Worm (Caenorhabditis elegans): ENCODE data around the gene pot-1.

The pot-1 gene

DNA sequence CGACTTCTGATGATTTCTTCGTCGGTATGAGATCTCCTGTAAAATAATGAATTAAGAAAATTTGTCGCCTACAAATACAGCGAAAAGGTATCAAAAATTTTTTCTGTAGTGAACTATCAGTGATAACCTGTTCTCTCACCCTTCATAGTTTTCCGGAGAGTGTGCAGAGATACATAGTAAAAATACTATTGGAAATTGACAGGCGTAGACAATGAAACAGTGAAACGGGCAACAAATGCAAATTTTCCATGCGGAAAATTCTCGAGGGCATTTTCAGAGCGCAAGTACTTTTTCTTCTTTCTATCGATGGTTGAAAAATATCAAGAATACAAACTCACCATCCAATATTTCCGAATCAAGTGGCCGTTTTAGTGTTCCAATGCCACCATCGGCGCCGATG lies 46.3 kb downstream of the pot-1 start:
- TF ChIP-seq sem-2 (GFP tag; optimal IDR thresholded peaks at IDR 0.05) (no peak), elt-1 (tag; optimal IDR thresholded peaks at IDR 0.05; ENCODE audit: borderline replicate concordance, insufficient read depth) (no peak), ham-2 (GFP tag; optimal IDR thresholded peaks at IDR 0.05) (no peak), nhr-2 (tag; optimal IDR thresholded peaks at IDR 0.05) (no peak), mls-2 (tag; optimal IDR thresholded peaks at IDR 0.05) (no peak), zip-8 (tag; optimal IDR thresholded peaks at IDR 0.05) (no peak), sptf-1 (tag; optimal IDR thresholded peaks at IDR 0.05) (no peak), flh-1 (GFP tag; optimal IDR thresholded peaks at IDR 0.05) (no peak), tbx-8 (GFP tag; optimal IDR thresholded peaks at IDR 0.05) (no peak), bed-3 (GFP tag; optimal IDR thresholded peaks at IDR 0.05) (no peak), snpc-4 (tag; optimal IDR thresholded peaks at IDR 0.05) (no peak), cnd-1 (tag; optimal IDR thresholded peaks at IDR 0.05) (no peak), mep-1 (tag; optimal IDR thresholded peaks at IDR 0.05) (no peak)

DNA sequence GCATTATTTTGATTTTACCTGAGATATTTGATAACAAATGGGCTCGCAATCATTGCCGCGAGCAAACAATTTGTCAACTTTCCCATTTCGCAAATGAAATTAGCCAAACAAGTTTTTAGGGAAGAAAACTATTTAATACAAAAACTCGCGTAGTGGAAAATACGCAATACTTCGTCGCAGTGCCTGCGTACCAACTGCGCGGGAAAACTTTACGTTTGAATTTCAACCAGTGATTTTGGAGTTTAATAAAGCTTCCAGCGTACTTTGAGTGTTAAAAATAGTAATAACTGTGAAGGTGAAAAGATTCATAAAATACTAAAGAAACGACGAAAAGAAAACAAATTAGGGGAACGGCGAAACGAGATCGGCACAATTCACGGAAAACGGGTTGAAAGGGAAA lies 48.6 kb downstream of the pot-1 start, which contains the start of gene tofu-7:
TSS of gene tofu-7 (minus strand) at position 111 of the 400 bp plus-strand sequence.
- TF ChIP-seq lin-13 (tag; optimal IDR thresholded peaks at IDR 0.05) (no peak), zip-8 (tag; optimal IDR thresholded peaks at IDR 0.05) (no peak), sptf-1 (tag; optimal IDR thresholded peaks at IDR 0.05) (no peak), sem-2 (GFP tag; optimal IDR thresholded peaks at IDR 0.05) (no peak), ceh-43 (GFP tag; optimal IDR thresholded peaks at IDR 0.05) (no peak), hlh-1 (tag; optimal IDR thresholded peaks at IDR 0.05) (no peak), unc-120 (tag; optimal IDR thresholded peaks at IDR 0.05; ENCODE audit: poor library complexity, severe bottlenecking) (no peak), elt-1 (tag; optimal IDR thresholded peaks at IDR 0.05; ENCODE audit: borderline replicate concordance, insufficient read depth) (no peak), bed-3 (GFP tag; optimal IDR thresholded peaks at IDR 0.05) (no peak), unc-62 (GFP tag; optimal IDR thresholded peaks at IDR 0.05) (no peak), ztf-11 (tag; optimal IDR thresholded peaks at IDR 0.05) (no peak), mep-1 (tag; optimal IDR thresholded peaks at IDR 0.05) (no peak), nhr-12 (tag; optimal IDR thresholded peaks at IDR 0.05) (no peak), tbx-8 (GFP tag; optimal IDR thresholded peaks at IDR 0.05) (no peak), blmp-1 (tag; optimal IDR thresholded peaks at IDR 0.05) (no peak), ces-1 (GFP tag; optimal IDR thresholded peaks at IDR 0.05) (no peak)

DNA sequence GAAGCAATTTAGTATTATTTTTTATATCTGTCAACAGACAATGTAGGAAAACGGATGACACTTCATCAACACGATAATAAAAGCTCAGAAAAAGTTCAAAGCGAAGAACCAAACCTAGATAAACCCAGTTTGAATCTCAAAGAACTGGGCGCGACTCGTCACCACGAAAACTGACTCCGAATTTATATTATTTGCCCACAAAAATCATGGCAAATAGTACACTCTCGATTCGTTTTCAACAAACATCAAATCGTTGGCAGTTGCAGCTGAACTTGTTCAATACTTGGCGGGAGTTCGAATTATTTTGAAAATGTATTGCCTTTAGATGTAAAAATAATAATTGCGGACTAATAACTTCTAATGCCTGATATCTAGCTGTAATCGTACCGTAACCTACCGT lies 50.4 kb downstream of the pot-1 start:
- TF ChIP-seq drap-1 (GFP tag; optimal IDR thresholded peaks at IDR 0.05), result no peak
- TF ChIP-seq elt-3 (tag; optimal IDR thresholded peaks at IDR 0.05), result no peak
- TF ChIP-seq blmp-1 (tag; optimal IDR thresholded peaks at IDR 0.05), result no peak
- TF ChIP-seq mab-5 (tag; optimal IDR thresholded peaks at IDR 0.05), result no peak
- TF ChIP-seq nhr-2 (tag; optimal IDR thresholded peaks at IDR 0.05), result no peak
- TF ChIP-seq unc-39 (tag; optimal IDR thresholded peaks at IDR 0.05), result no peak
- TF ChIP-seq tbx-8 (GFP tag; optimal IDR thresholded peaks at IDR 0.05), result no peak
- no peak for TF ChIP-seq ham-2 (GFP tag; optimal IDR thresholded peaks at IDR 0.05)
- no peak for TF ChIP-seq unc-62 (GFP tag; optimal IDR thresholded peaks at IDR 0.05)
- no peak for TF ChIP-seq mep-1 (tag; optimal IDR thresholded peaks at IDR 0.05)
- TF ChIP-seq bed-3 (GFP tag; optimal IDR thresholded peaks at IDR 0.05), result no peak
- TF ChIP-seq ztf-11 (tag; optimal IDR thresholded peaks at IDR 0.05), result no peak
- TF ChIP-seq nhr-237 (tag; optimal IDR thresholded peaks at IDR 0.05), result no peak

All from whole organism, mixed stage, embryonic.